Fruit fly (Drosophila melanogaster): ENCODE data around the gene CG11109.

CG11109 gene

dm6 chr3L:22887677-22888076 is 15.7 kb downstream of the CG11109 start (continued):
- no peak for TF ChIP-seq CG8089 (GFP tag; optimal IDR thresholded peaks at IDR 0.05)
- TF ChIP-seq sug (tag; optimal IDR thresholded peaks at IDR 0.05): peak; percentile 16
- TF ChIP-seq CG3281 (GFP tag; optimal IDR thresholded peaks at IDR 0.05): no peak
- no peak for TF ChIP-seq nerfin-1 (tag; optimal IDR thresholded peaks at IDR 0.05)
- TF ChIP-seq sob (GFP tag; IDR thresholded peaks at IDR 0.05): no peak
- no peak for TF ChIP-seq CG4820 (GFP tag; optimal IDR thresholded peaks at IDR 0.05)
- no peak for TF ChIP-seq pros (GFP tag; optimal IDR thresholded peaks at IDR 0.05)
- TF ChIP-seq Kr (GFP tag; optimal IDR thresholded peaks at IDR 0.05): no peak
- no peak for TF ChIP-seq CG6254 (GFP tag; optimal IDR thresholded peaks at IDR 0.05)
- no peak for TF ChIP-seq CG3407 (GFP tag; optimal IDR thresholded peaks at IDR 0.05)
- TF ChIP-seq Stat92E (GFP tag; optimal IDR thresholded peaks at IDR 0.05): no peak
- TF ChIP-seq tap (tag; optimal IDR thresholded peaks at IDR 0.05): no peak
- no peak for TF ChIP-seq CG1529 (GFP tag; optimal IDR thresholded peaks at IDR 0.05)
- no peak for TF ChIP-seq row (GFP tag; IDR thresholded peaks at IDR 0.05)
- peak; percentile 27 for TF ChIP-seq exex (tag; optimal IDR thresholded peaks at IDR 0.05)
- TF ChIP-seq CG18011 (GFP tag; optimal IDR thresholded peaks at IDR 0.05): no peak
- TF ChIP-seq cad (GFP tag; optimal IDR thresholded peaks at IDR 0.05): no peak
- no peak for TF ChIP-seq gfzf (GFP tag; optimal IDR thresholded peaks at IDR 0.05)
- TF ChIP-seq ci (GFP tag; IDR thresholded peaks at IDR 0.05): 0 out of 3 replicates have a peak, but pooled peaks have one; percentile 22
- TF ChIP-seq ro (GFP tag; IDR thresholded peaks at IDR 0.05): no peak
- TF ChIP-seq btn (GFP tag; optimal IDR thresholded peaks at IDR 0.05): no peak
- no peak for TF ChIP-seq CG12236 (GFP tag; optimal IDR thresholded peaks at IDR 0.05)
- TF ChIP-seq CG7987 (GFP tag; optimal IDR thresholded peaks at IDR 0.05): no peak
- no peak for TF ChIP-seq Dad (GFP tag; optimal IDR thresholded peaks at IDR 0.05)
- no peak for TF ChIP-seq Hr51 (GFP tag; optimal IDR thresholded peaks at IDR 0.05)
- no peak for TF ChIP-seq tna (GFP tag; IDR thresholded peaks at IDR 0.05; ENCODE audit: partially characterized antibody)
- peak; percentile 16 for TF ChIP-seq BtbVII (GFP tag; optimal IDR thresholded peaks at IDR 0.05)
- TF ChIP-seq salm (tag; optimal IDR thresholded peaks at IDR 0.05): no peak
- TF ChIP-seq twi (tag; optimal IDR thresholded peaks at IDR 0.05): no peak
- no peak for TF ChIP-seq CG14965 (GFP tag; optimal IDR thresholded peaks at IDR 0.05; ENCODE audit: borderline replicate concordance)
- TF ChIP-seq Atf-2 (GFP tag; optimal IDR thresholded peaks at IDR 0.05): no peak
- no peak for TF ChIP-seq wor (GFP tag; IDR thresholded peaks at IDR 0.05)
- TF ChIP-seq CG1832 (GFP tag; optimal IDR thresholded peaks at IDR 0.05): no peak
- no peak for TF ChIP-seq CG11093 (GFP tag; IDR thresholded peaks at IDR 0.05)
- no peak for TF ChIP-seq nerfin-2 (GFP tag; IDR thresholded peaks at IDR 0.05; ENCODE audit: partially characterized antibody)
- TF ChIP-seq knrl (GFP tag; IDR thresholded peaks at IDR 0.05; ENCODE audit: partially characterized antibody): no peak
- no peak for TF ChIP-seq aop (GFP tag; IDR thresholded peaks at IDR 0.05)
- no peak for TF ChIP-seq dmrt99B (tag; optimal IDR thresholded peaks at IDR 0.05)
- no peak for TF ChIP-seq Meics (GFP tag; optimal IDR thresholded peaks at IDR 0.05)
- TF ChIP-seq CG15696 (tag; optimal IDR thresholded peaks at IDR 0.05): no peak
- TF ChIP-seq CG11398 (GFP tag; optimal IDR thresholded peaks at IDR 0.05): no peak
- peak; percentile 1 for TF ChIP-seq lab (GFP tag; optimal IDR thresholded peaks at IDR 0.05)
- TF ChIP-seq CG14441 (GFP tag; IDR thresholded peaks at IDR 0.05): no peak
- no peak for TF ChIP-seq CG4282 (GFP tag; optimal IDR thresholded peaks at IDR 0.05)
- no peak for TF ChIP-seq fru (optimal IDR thresholded peaks at IDR 0.05)
- peak; percentile 66; the same call in 1 of the 3 replicates for TF ChIP-seq otp (GFP tag; IDR thresholded peaks at IDR 0.05)
- TF ChIP-seq CG14014 (GFP tag; IDR thresholded peaks at IDR 0.05): no peak
- no peak for TF ChIP-seq z (GFP tag; IDR thresholded peaks at IDR 0.05)
- TF ChIP-seq NC2β (GFP tag; optimal IDR thresholded peaks at IDR 0.05): no peak

All from whole organism, embryonic.